Worm (Caenorhabditis elegans) whole organism, young adult: Measurements from ENCODE around the gene vap-2.

Experiments used
- F37B4.10 ChIP-seq: fragments of 200-800 bp; sonication (Bioruptor generic); IDR thresholded peaks from 2 replicates; pipeline ENCODE4 v1.3.6; 2022; ENCODE audit warnings: missing genetic modification characterization, missing compliant biosample characterization
- chd-7 ChIP-seq: sonication (generic microtip); optimal IDR thresholded peaks from 2 replicates; lab custom pipeline; 2016; ENCODE audit warnings: mild to moderate bottlenecking, missing genetic modification characterization, moderate library complexity, missing compliant biosample characterization
- efl-1 ChIP-seq: fragments of 150-350 bp; optimal IDR thresholded peaks from 2 replicates; lab custom pipeline; 2014; ENCODE audit warnings: missing biosample characterization, missing genetic modification reagents, missing genetic modification characterization
- hrde-1 ChIP-seq: sonication (generic microtip); optimal IDR thresholded peaks from 2 replicates; lab custom pipeline; 2016; ENCODE audit warnings: missing genetic modification characterization, mild to moderate bottlenecking, missing compliant biosample characterization, moderate library complexity, missing genotype, missing genetic modification reagents, borderline replicate concordance
- nhr-179 ChIP-seq: sonication (generic microtip); optimal IDR thresholded peaks from 2 replicates; lab custom pipeline; 2016; ENCODE audit warnings: mild to moderate bottlenecking, missing genetic modification characterization, missing compliant biosample characterization
- sdz-38 ChIP-seq: sonication (generic microtip); optimal IDR thresholded peaks from 2 replicates; lab custom pipeline; 2016; ENCODE audit warnings: missing genotype, missing genetic modification characterization, missing compliant biosample characterization

ce11 chrX:10746388-10746787 lies 45.9 kb downstream of the vap-2 start, which contains the start of gene R07A4.2:
- TF ChIP-seq sdz-38 (tag; lab: Kevin White, UChicago) (no peak), hrde-1 (tag; lab: Kevin White, UChicago) (no peak), efl-1 (GFP tag; lab: Kevin White, UChicago) (no peak), F37B4.10 (GFP tag; lab: Robert Waterston, UW) (no peak), chd-7 (no peak), nhr-179 (tag; lab: Kevin White, UChicago) (no peak)
